Fruit fly (Drosophila melanogaster) Kc167 (cell line): ENCODE data around the gene CG43999.

ENCODE experiments used
- Myc ChIP-seq: fragments of >200 bp; optimal IDR thresholded peaks from 2 replicates; lab custom pipeline; 2017; ENCODE audit warnings: missing external identifiers
- Sin3A ChIP-seq: fragments of >200 bp; optimal IDR thresholded peaks from 2 replicates; lab custom pipeline; 2018; ENCODE audit warnings: missing external identifiers
- h ChIP-seq: fragments of >200 bp; optimal IDR thresholded peaks from 3 replicates; lab custom pipeline; 2018; ENCODE audit warnings: missing external identifiers
- insv ChIP-seq: fragments of >200 bp; optimal IDR thresholded peaks from 3 replicates; lab custom pipeline; 2018; ENCODE audit warnings: missing external identifiers
- psq ChIP-seq: fragments of >200 bp; optimal IDR thresholded peaks from 2 replicates; lab custom pipeline; 2017; ENCODE audit warnings: missing external identifiers
- ttk ChIP-seq: sonication (Bioruptor generic); optimal IDR thresholded peaks from 2 replicates; lab custom pipeline; 2017; ENCODE audit warnings: missing external identifiers

CG43999 gene

dm6 chr3R:23933430-23933683, 4.6 kb upstream of the CG43999 start, which contains the start of gene RpS19b:
Gene RpS19b, minus strand, starts transcription at chr3R:23933530.
- TF ChIP-seq insv = no peak
- TF ChIP-seq Myc (lab: Kevin White, UChicago) = no peak
- TF ChIP-seq psq = no peak
- TF ChIP-seq ttk = no peak
- no peak for TF ChIP-seq h (lab: Kevin White, UChicago)
- TF ChIP-seq Sin3A = no peak

- TF ChIP-seq Myc (lab: Kevin White, UChicago) = no peak
- no peak for TF ChIP-seq insv
- TF ChIP-seq h (lab: Kevin White, UChicago) = no peak
- TF ChIP-seq Sin3A = no peak
- TF ChIP-seq psq = no peak
- TF ChIP-seq ttk = no peak
Measured at dm6 chr3R:23931095-23931728, 2.4 kb upstream of the CG43999 start, which contains the start of the genes Rpt2 and CG13599. Gene Rpt2, minus strand, starts transcription at chr3R:23931558. Gene CG13599, plus strand, starts transcription at chr3R:23931639.

- TF ChIP-seq h (lab: Kevin White, UChicago) (no peak), ttk (no peak), insv (no peak), psq (no peak), Myc (lab: Kevin White, UChicago) (no peak), Sin3A (no peak)
Measured at dm6 chr3R:23927429-23927828, 1.4 kb downstream of the CG43999 start, which contains the start of gene CG13601. Gene CG13601, minus strand, starts transcription at chr3R:23927634.

- TF ChIP-seq insv = no peak
- no peak for TF ChIP-seq Sin3A
- no peak for TF ChIP-seq ttk
- no peak for TF ChIP-seq psq
- no peak for TF ChIP-seq Myc (lab: Kevin White, UChicago)
- no peak for TF ChIP-seq h (lab: Kevin White, UChicago)
Measured at dm6 chr3R:23924200-23924599, 4.6 kb downstream of the CG43999 start, which contains the start of gene Ndc1. Gene Ndc1, plus strand, starts transcription at chr3R:23924399.

- TF ChIP-seq psq (no peak), ttk (no peak), h (lab: Kevin White, UChicago) (no peak), Sin3A (no peak), Myc (lab: Kevin White, UChicago) (no peak), insv (no peak)
Measured at dm6 chr3R:23922502-23923350, 6.1 kb downstream of the CG43999 start, which contains the start of the genes sba and CG31141. Gene sba, minus strand, starts transcription at chr3R:23922973. Gene CG31141, plus strand, starts transcription at chr3R:23923300.

- TF ChIP-seq Myc (lab: Kevin White, UChicago) = no peak
- TF ChIP-seq h (lab: Kevin White, UChicago) = no peak
- TF ChIP-seq psq = no peak
- TF ChIP-seq insv = no peak
- no peak for TF ChIP-seq ttk
Measured at dm6 chr3R:23921701-23922501, 6.9 kb downstream of the CG43999 start.

- TF ChIP-seq Sin3A (no peak), Myc (lab: Kevin White, UChicago) (no peak), h (lab: Kevin White, UChicago) (no peak), ttk (no peak), psq (no peak), insv (no peak)
Measured at dm6 chr3R:23920874-23921539, 7.8 kb downstream of the CG43999 start.

dm6 chr3R:23920387-23920786, 8.4 kb downstream of the CG43999 start:
- TF ChIP-seq h (lab: Kevin White, UChicago) (no peak), ttk (no peak), insv (no peak), Myc (lab: Kevin White, UChicago) (no peak), psq (no peak), Sin3A (no peak)

- TF ChIP-seq Sin3A (no peak), insv (no peak), ttk (no peak), Myc (lab: Kevin White, UChicago) (no peak), psq (no peak), h (lab: Kevin White, UChicago) (no peak)
Measured at dm6 chr3R:23919366-23919765, 9.4 kb downstream of the CG43999 start.

- no peak for TF ChIP-seq Sin3A
- TF ChIP-seq ttk = no peak
- no peak for TF ChIP-seq Myc (lab: Kevin White, UChicago)
- no peak for TF ChIP-seq insv
- TF ChIP-seq h (lab: Kevin White, UChicago) = no peak
- no peak for TF ChIP-seq psq
Measured at dm6 chr3R:23915967-23916366, 12.8 kb downstream of the CG43999 start.

- TF ChIP-seq Sin3A (no peak), insv (no peak), ttk (no peak), Myc (lab: Kevin White, UChicago) (no peak), psq (no peak), h (lab: Kevin White, UChicago) (no peak)
Measured at dm6 chr3R:23915042-23915428, 13.8 kb downstream of the CG43999 start.

dm6 chr3R:23914415-23915041, 14.3 kb downstream of the CG43999 start:
- TF ChIP-seq insv = no peak
- TF ChIP-seq h (lab: Kevin White, UChicago) = no peak
- no peak for TF ChIP-seq Myc (lab: Kevin White, UChicago)
- no peak for TF ChIP-seq ttk
- no peak for TF ChIP-seq Sin3A
- no peak for TF ChIP-seq psq
